Worm (Caenorhabditis elegans) whole organism, young adult: ENCODE measurements around the gene R04B5.7.

Experiments used
- B0336.3 ChIP-seq: fragments of 200-800 bp; sonication (Bioruptor generic); IDR thresholded peaks from 2 replicates; pipeline ENCODE4 v1.3.6; 2022; ENCODE audit warnings: missing genetic modification characterization, missing compliant biosample characterization
- D2030.7 ChIP-seq: fragments of 200-800 bp; sonication (Bioruptor generic); IDR thresholded peaks from 2 replicates; pipeline ENCODE4 v1.3.6; 2022; ENCODE audit warnings: missing genetic modification reagents, missing genetic modification characterization, missing compliant biosample characterization
- F57C9.4 ChIP-seq: sonication (generic microtip); optimal IDR thresholded peaks from 2 replicates; lab custom pipeline; 2017; ENCODE audit warnings: mild to moderate bottlenecking, missing genetic modification characterization, missing compliant biosample characterization
- cebp-2 ChIP-seq: fragments of 200-800 bp; sonication (Bioruptor generic); IDR thresholded peaks from 2 replicates; pipeline ENCODE4 v1.3.6; 2022; ENCODE audit warnings: missing genetic modification characterization, missing compliant biosample characterization
- ceh-27 ChIP-seq: fragments of 200-800 bp; sonication (Bioruptor generic); optimal IDR thresholded peaks from 2 replicates; lab custom pipeline; 2018; ENCODE audit warnings: mild to moderate bottlenecking, missing genetic modification characterization, moderate library complexity, missing compliant biosample characterization
- dox-1 ChIP-seq: fragments of 200-800 bp; sonication (Bioruptor generic); IDR thresholded peaks from 2 replicates; pipeline ENCODE4 v1.3.6; 2022; ENCODE audit warnings: missing genetic modification reagents, missing genetic modification characterization, missing compliant biosample characterization
- him-1 ChIP-seq: sonication (generic microtip); optimal IDR thresholded peaks from 2 replicates; lab custom pipeline; 2016; ENCODE audit warnings: missing genotype, missing genetic modification reagents, missing genetic modification characterization, missing compliant biosample characterization
- sea-2 ChIP-seq: fragments of 200-800 bp; sonication (Bioruptor generic); IDR thresholded peaks from 2 replicates; pipeline ENCODE4 v1.3.6; 2022; ENCODE audit warnings: missing genetic modification characterization, missing compliant biosample characterization
- unc-62 ChIP-seq: fragments of 150-350 bp; optimal IDR thresholded peaks from 2 replicates; lab custom pipeline; 2014; ENCODE audit warnings: missing biosample characterization, missing genetic modification reagents, missing genetic modification characterization
- xnd-1 ChIP-seq: sonication (generic microtip); optimal IDR thresholded peaks from 2 replicates; lab custom pipeline; 2016; ENCODE audit warnings: missing genotype, missing genetic modification reagents, missing genetic modification characterization, missing compliant biosample characterization

DNA sequence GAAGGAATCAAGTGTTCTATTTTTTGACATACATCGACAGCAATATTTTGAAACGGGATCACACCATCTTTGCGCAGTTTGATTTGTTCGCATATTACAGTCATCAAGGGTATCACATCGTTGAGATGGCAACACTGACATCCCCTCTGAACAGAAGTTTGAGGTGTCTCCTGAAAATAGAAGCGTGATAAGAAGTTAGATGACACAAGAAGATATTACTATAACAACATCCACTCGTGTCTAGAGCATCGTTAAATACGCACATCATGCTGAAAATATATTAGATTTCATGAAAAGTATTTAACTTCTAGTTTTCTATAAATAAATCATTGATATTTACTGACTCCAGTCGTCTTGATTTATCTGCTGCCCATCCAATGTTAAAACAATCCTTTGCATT is 17.6 kb downstream of the R04B5.7 start:
- TF ChIP-seq xnd-1 (tag; lab: Kevin White, UChicago) (no peak), F57C9.4 (no peak), unc-62 (GFP tag; lab: Kevin White, UChicago) (no peak), B0336.3 (no peak), him-1 (tag; lab: Kevin White, UChicago) (no peak), cebp-2 (GFP tag; lab: Robert Waterston, UW) (no peak), ceh-27 (GFP tag; lab: Kevin White, UChicago) (no peak), sea-2 (GFP tag; lab: Robert Waterston, UW) (no peak), D2030.7 (GFP tag; lab: Robert Waterston, UW) (no peak), dox-1 (no peak)
